Worm (Caenorhabditis elegans) whole organism, L4/young adult: Measurements from ENCODE around the gene F35H10.10.

Experiments used
- dao-5 ChIP-seq: sonication (generic microtip); optimal IDR thresholded peaks from 2 replicates; lab custom pipeline; 2016; ENCODE audit warnings: missing genotype, missing genetic modification characterization, moderate library complexity, missing compliant biosample characterization
- him-1 ChIP-seq: sonication (generic microtip); optimal IDR thresholded peaks from 2 replicates; lab custom pipeline; 2016; ENCODE audit warnings: missing genotype, missing genetic modification reagents, missing genetic modification characterization, missing compliant biosample characterization

- TF ChIP-seq him-1 (no peak), dao-5 (tag; lab: Kevin White, UChicago) (no peak)
These were observed 41.8 kb upstream of the F35H10.10 start, which contains the start of gene F17E9.3 for ce11 chrIV:8354572-8354971.
